Fruit fly (Drosophila melanogaster) whole organism, embryonic: Measurements from ENCODE around the gene CG6938.

Source experiments
- Abd-B ChIP-seq: fragments of 200-800 bp; sonication (Bioruptor generic); optimal IDR thresholded peaks from 2 replicates; lab custom pipeline; 2018; ENCODE audit warnings: missing biosample characterization, mild to moderate bottlenecking, missing genetic modification characterization, moderate library complexity
- Awh ChIP-seq: fragments of 200-800 bp; sonication (Bioruptor generic); IDR thresholded peaks from 2 replicates; pipeline ENCODE4, ENCODE4 v1.3.6; 2022; ENCODE audit warnings: missing biosample characterization, missing genetic modification characterization
- CG10543 ChIP-seq: fragments of 200-800 bp; sonication (Bioruptor generic); optimal IDR thresholded peaks from 3 replicates; lab custom pipeline; 2017; ENCODE audit warnings: missing biosample characterization, mild to moderate bottlenecking, missing genetic modification characterization, moderate library complexity
- CG17359 ChIP-seq: fragments of 200-800 bp; sonication (Bioruptor generic); optimal IDR thresholded peaks from 3 replicates; lab custom pipeline; 2018; ENCODE audit warnings: missing biosample characterization, mild to moderate bottlenecking, missing genetic modification characterization, moderate library complexity
- CG33557 ChIP-seq: fragments of 200-800 bp; sonication (Bioruptor generic); optimal IDR thresholded peaks from 2 replicates; lab custom pipeline; 2019; ENCODE audit warnings: missing biosample characterization, mild to moderate bottlenecking, missing genetic modification characterization, moderate library complexity
- CG34376 ChIP-seq: fragments of 200-800 bp; sonication (Bioruptor generic); optimal IDR thresholded peaks from 2 replicates; lab custom pipeline; 2018; ENCODE audit warnings: missing biosample characterization, mild to moderate bottlenecking, missing genetic modification characterization
- CG43689 ChIP-seq: fragments of 200-800 bp; sonication (Bioruptor generic); IDR thresholded peaks from 2 replicates; pipeline ENCODE4 v1.3.6; 2022; ENCODE audit warnings: missing biosample characterization, missing genetic modification characterization
- CG5180 ChIP-seq: fragments of 200-800 bp; sonication (Bioruptor generic); optimal IDR thresholded peaks from 3 replicates; lab custom pipeline; 2017; ENCODE audit warnings: missing biosample characterization, missing genetic modification characterization, mild to moderate bottlenecking, moderate library complexity, missing genetic modification reagents
- CG9876 ChIP-seq: fragments of 200-800 bp; sonication (Bioruptor generic); optimal IDR thresholded peaks from 2 replicates; lab custom pipeline; 2016; ENCODE audit warnings: missing biosample characterization, missing genetic modification characterization
- Ets97D ChIP-seq: fragments of 200-800 bp; sonication (Bioruptor generic); optimal IDR thresholded peaks from 3 replicates; lab custom pipeline; 2016; ENCODE audit warnings: missing biosample characterization, missing genetic modification characterization
- H2.0 ChIP-seq: fragments of 200-800 bp; sonication (Bioruptor generic); IDR thresholded peaks from 2 replicates; pipeline ENCODE4 v1.3.6; 2022; ENCODE audit warnings: missing biosample characterization, missing genetic modification characterization
- HmgD ChIP-seq: fragments of 200-800 bp; sonication (Bioruptor generic); optimal IDR thresholded peaks from 3 replicates; lab custom pipeline; 2016; ENCODE audit warnings: missing biosample characterization, missing genetic modification characterization
- Hr3 ChIP-seq: fragments of 200-800 bp; sonication (Bioruptor generic); optimal IDR thresholded peaks from 3 replicates; lab custom pipeline; 2016; ENCODE audit warnings: missing biosample characterization, missing genetic modification characterization
- Lhr ChIP-seq: fragments of 200-800 bp; sonication (Bioruptor generic); optimal IDR thresholded peaks from 3 replicates; lab custom pipeline; 2017; ENCODE audit warnings: mild to moderate bottlenecking, missing biosample characterization, missing genetic modification reagents, missing genetic modification characterization
- Myb ChIP-seq: fragments of 200-800 bp; sonication (Bioruptor generic); optimal IDR thresholded peaks from 2 replicates; lab custom pipeline; 2016; ENCODE audit warnings: missing biosample characterization, missing genetic modification characterization
- Oaz ChIP-seq: fragments of 200-800 bp; sonication (Bioruptor generic); IDR thresholded peaks from 2 replicates; pipeline ENCODE4 v1.3.6; 2022; ENCODE audit warnings: missing biosample characterization, missing genetic modification characterization
- Pdp1 ChIP-seq, 2 experiments: fragments of 200-800 bp; sonication (Bioruptor generic); optimal IDR thresholded peaks; 3 replicates each; lab custom pipeline; 2016; ENCODE audit warnings: missing biosample characterization in 2 of 2, missing genetic modification characterization in 2 of 2, mild to moderate bottlenecking in 1 of 2, moderate library complexity in 1 of 2
- Six4 ChIP-seq: fragments of 200-800 bp; sonication (Bioruptor generic); optimal IDR thresholded peaks from 2 replicates; lab custom pipeline; 2016; ENCODE audit warnings: missing biosample characterization, missing genetic modification characterization
- Xbp1 ChIP-seq: fragments of 200-800 bp; sonication (Bioruptor generic); optimal IDR thresholded peaks from 3 replicates; lab custom pipeline; 2016; ENCODE audit warnings: missing biosample characterization, mild to moderate bottlenecking, missing genetic modification characterization
- Xrp1 ChIP-seq: fragments of 200-800 bp; sonication (Bioruptor generic); IDR thresholded peaks from 2 replicates; pipeline ENCODE4 v1.3.6; 2022; ENCODE audit warnings: missing biosample characterization, missing genetic modification characterization
- bab2 ChIP-seq: fragments of 200-800 bp; sonication (Bioruptor generic); optimal IDR thresholded peaks from 2 replicates; lab custom pipeline; 2016; ENCODE audit warnings: missing biosample characterization, missing genetic modification characterization
- bsh ChIP-seq, 2 experiments: fragments of 200-800 bp; sonication (Bioruptor generic); optimal IDR thresholded peaks; 2 replicates each; lab custom pipeline; 2017 to 2018; ENCODE audit warnings: mild to moderate bottlenecking in 2 of 2, missing biosample characterization in 2 of 2, missing genetic modification characterization in 2 of 2, moderate library complexity in 1 of 2
- btn ChIP-seq: fragments of 200-800 bp; sonication (Bioruptor generic); optimal IDR thresholded peaks from 2 replicates; lab custom pipeline; 2016; ENCODE audit warnings: missing biosample characterization, missing genetic modification characterization
- crp ChIP-seq, 2 experiments: fragments of 200-800 bp; sonication (Bioruptor generic); optimal IDR thresholded peaks; 2 replicates in 1 of 2; 3 replicates in 1 of 2; lab custom pipeline; 2017; ENCODE audit warnings: missing biosample characterization in 2 of 2, missing genetic modification characterization in 2 of 2, mild to moderate bottlenecking in 1 of 2, moderate library complexity in 1 of 2
- dysf ChIP-seq: fragments of 200-800 bp; sonication (Bioruptor generic); IDR thresholded peaks from 3 replicates; pipeline ENCODE4 v1.3.6; 2022; ENCODE audit warnings: missing biosample characterization, missing genetic modification characterization
- hkb ChIP-seq, 2 experiments: fragments of 200-800 bp in 1 of 2; fragments of >200 bp in 1 of 2; sonication (Bioruptor generic) in 1 of 2; IDR thresholded peaks in 1 of 2; optimal IDR thresholded peaks in 1 of 2; 2 replicates each; pipeline versions ENCODE4 v1.3.6 to Lab custom; 2017 to 2022; ENCODE audit warnings: missing biosample characterization in 1 of 2, missing genetic modification characterization in 1 of 2
- klu ChIP-seq: fragments of 200-800 bp; sonication (Bioruptor generic); IDR thresholded peaks from 2 replicates; pipeline ENCODE4 v1.3.6; 2022; ENCODE audit warnings: missing biosample characterization, missing genetic modification characterization
- pum ChIP-seq: fragments of 200-800 bp; sonication (Bioruptor generic); optimal IDR thresholded peaks from 2 replicates; lab custom pipeline; 2016; ENCODE audit warnings: missing biosample characterization, missing genetic modification characterization
- sd ChIP-seq: fragments of 200-800 bp; sonication (Bioruptor generic); optimal IDR thresholded peaks from 3 replicates; lab custom pipeline; 2018; ENCODE audit warnings: missing biosample characterization, mild to moderate bottlenecking, missing genetic modification characterization, moderate library complexity
- sens ChIP-seq: fragments of 200-800 bp; sonication (Bioruptor generic); peaks from one replicate; lab custom pipeline; 2016; ENCODE audit warnings: missing biosample characterization, missing genetic modification characterization
- sna ChIP-seq: fragments of 200-800 bp; sonication (Bioruptor generic); IDR thresholded peaks from 2 replicates; pipeline ENCODE4 v1.3.6; 2022; ENCODE audit warnings: missing biosample characterization, missing genetic modification characterization; ENCODE audit not compliant: partially characterized antibody
- sug ChIP-seq: fragments of 200-800 bp; optimal IDR thresholded peaks from 2 replicates; lab custom pipeline; 2019; ENCODE audit warnings: missing biosample characterization, mild to moderate bottlenecking, missing genetic modification characterization, moderate library complexity
- tx ChIP-seq: fragments of 200-800 bp; sonication (Bioruptor generic); optimal IDR thresholded peaks from 2 replicates; lab custom pipeline; 2016; ENCODE audit warnings: missing biosample characterization, missing genetic modification characterization
- usp ChIP-seq: fragments of >200 bp; optimal IDR thresholded peaks from 2 replicates; lab custom pipeline; 2017; ENCODE audit warnings: missing biosample characterization, missing genetic modification characterization
- zfh2 ChIP-seq: fragments of 200-800 bp; sonication (Bioruptor generic); optimal IDR thresholded peaks from 2 replicates; lab custom pipeline; 2016; ENCODE audit warnings: missing biosample characterization, missing genetic modification characterization

The CG6938 gene

DNA sequence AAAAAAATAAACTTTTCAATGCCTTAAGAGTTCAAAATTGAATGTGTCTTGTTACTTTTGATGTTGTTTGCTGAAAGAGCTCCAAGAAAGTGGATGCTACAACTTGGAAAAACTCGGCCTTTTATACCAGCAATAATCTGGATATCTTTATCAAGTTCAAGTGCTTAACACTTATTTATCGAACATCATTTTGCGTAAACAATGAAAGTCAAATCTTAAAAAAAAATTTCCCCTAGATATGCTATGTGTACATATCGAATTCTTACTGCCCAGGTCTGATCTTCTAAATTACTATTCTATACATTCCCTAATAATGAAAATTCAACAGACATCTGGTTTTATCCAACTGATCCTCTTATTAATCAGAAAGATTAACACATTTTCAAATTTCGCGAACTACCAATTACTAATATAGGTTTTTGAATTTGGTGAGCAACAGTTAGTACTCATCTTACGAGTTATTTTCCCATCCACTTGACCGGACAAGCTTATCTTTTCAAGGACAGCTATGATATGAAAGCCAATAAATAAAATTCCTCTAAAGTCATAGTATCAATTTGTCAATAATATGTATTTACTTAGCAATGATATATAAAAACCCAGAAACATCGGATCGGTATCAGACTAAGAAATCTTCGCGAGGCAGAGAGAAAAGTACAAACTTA is 26.9 kb upstream of the CG6938 start, which contains the start of the genes CG11570 and CG43294:
Gene CG11570, minus strand, starts transcription at position 101 of the 665 bp plus-strand sequence.
Gene CG43294, plus strand, starts transcription at position 615 of the 665 bp plus-strand sequence.
- TF ChIP-seq tx (GFP tag; lab: Kevin White, UChicago) (no peak), btn (GFP tag; lab: Kevin White, UChicago) (no peak)

dm6 chr3L:11966104-11966503 is 18.6 kb upstream of the CG6938 start, which contains the start of gene prc:
Gene prc, minus strand, starts transcription at chr3L:11966131.
- peak; percentile 62 for TF ChIP-seq CG34376 (GFP tag; lab: Kevin White, UChicago)
- peak; percentile 21 for TF ChIP-seq sens (GFP tag; lab: Kevin White, UChicago)
- no peak for TF ChIP-seq Ets97D (GFP tag; lab: Kevin White, UChicago)
- peak; percentile 53 for TF ChIP-seq CG10543 (GFP tag; lab: Kevin White, UChicago)
- TF ChIP-seq Abd-B (GFP tag; lab: Kevin White, UChicago), result no peak
- TF ChIP-seq sd (tag; lab: Kevin White, UChicago), result no peak
- peak in 1 of 2 experiments; percentile 49 for TF ChIP-seq Pdp1 (GFP tag; optimal IDR thresholded peaks at IDR 0.05; lab: Kevin White, UChicago)
- TF ChIP-seq sug (tag; lab: Kevin White, UChicago), result peak; percentile 22
- no peak for TF ChIP-seq CG33557
- 0 out of 3 replicates have a peak, but pooled peaks have one; percentile 25 for TF ChIP-seq dysf
- no peak for TF ChIP-seq CG5180 (GFP tag; lab: Kevin White, UChicago)
- TF ChIP-seq hkb (optimal IDR thresholded peaks at IDR 0.05; lab: Kevin White, UChicago), result no peak
- TF ChIP-seq hkb (GFP tag; IDR thresholded peaks at IDR 0.05; lab: Robert Waterston, UW), result no peak
- TF ChIP-seq usp (GFP tag; lab: Kevin White, UChicago), result no peak
- TF ChIP-seq CG17359 (tag; lab: Kevin White, UChicago), result no peak

DNA sequence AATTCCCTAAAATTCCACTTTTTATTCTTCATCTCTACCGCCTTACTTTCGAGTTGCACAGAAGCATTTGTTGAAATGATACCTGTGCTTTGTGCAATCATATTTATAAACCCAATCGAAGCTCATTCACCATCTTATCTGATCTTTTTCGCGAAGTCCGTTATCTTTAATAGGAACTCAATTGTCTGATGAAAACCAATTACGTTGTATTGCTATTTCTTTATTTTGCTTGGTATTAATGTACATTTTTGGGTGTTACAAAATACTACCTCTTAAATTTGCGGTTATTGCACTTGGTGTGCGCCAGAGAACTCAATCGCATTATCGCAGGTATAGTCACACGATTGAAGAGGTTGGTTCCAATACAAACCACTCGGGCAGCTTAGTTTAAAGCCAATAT is 11.8 kb upstream of the CG6938 start, which contains the start of gene Muc68E:
Gene Muc68E, minus strand, starts transcription at position 101 of the 400 bp plus-strand sequence.
- TF ChIP-seq Myb (GFP tag; lab: Kevin White, UChicago) (no peak), HmgD (GFP tag; lab: Kevin White, UChicago) (no peak), pum (GFP tag; lab: Kevin White, UChicago) (no peak), CG9876 (GFP tag; lab: Kevin White, UChicago) (no peak), H2.0 (GFP tag; lab: Robert Waterston, UW) (no peak), bab2 (no peak), Awh (GFP tag; lab: Robert Waterston, UW) (no peak), crp (GFP tag; optimal IDR thresholded peaks at IDR 0.05; lab: Kevin White, UChicago) (no peak), CG43689 (no peak), klu (GFP tag; lab: Robert Waterston, UW) (no peak), Lhr (GFP tag; lab: Kevin White, UChicago) (no peak), Oaz (no peak), zfh2 (no peak), Xbp1 (GFP tag; lab: Kevin White, UChicago) (no peak), bsh (GFP tag; optimal IDR thresholded peaks at IDR 0.05; lab: Kevin White, UChicago) (no peak), Hr3 (GFP tag; lab: Kevin White, UChicago) (no peak), Xrp1 (GFP tag; lab: Robert Waterston, UW) (no peak), hkb (optimal IDR thresholded peaks at IDR 0.05; lab: Kevin White, UChicago) (no peak), hkb (GFP tag; IDR thresholded peaks at IDR 0.05; lab: Robert Waterston, UW) (no peak), Six4 (no peak), sna (GFP tag; lab: Robert Waterston, UW) (no peak)
